Fruit fly (Drosophila melanogaster) whole organism, wandering third instar larva: ENCODE results near the gene CG4438.

ENCODE experiments used
- CG32264 ChIP-seq: fragments of 200-800 bp; sonication (Bioruptor generic); optimal IDR thresholded peaks from 2 replicates; lab custom pipeline; 2016; ENCODE audit warnings: missing biosample characterization, missing genetic modification characterization
- CG9705 ChIP-seq: fragments of 200-800 bp; sonication (Bioruptor generic); optimal IDR thresholded peaks from 2 replicates; lab custom pipeline; 2018; ENCODE audit warnings: missing biosample characterization, mild to moderate bottlenecking, missing genetic modification characterization
- CrebA ChIP-seq: fragments of 200-800 bp; sonication (Bioruptor generic); optimal IDR thresholded peaks from 2 replicates; lab custom pipeline; 2016; ENCODE audit warnings: missing biosample characterization, mild to moderate bottlenecking, missing genetic modification characterization, borderline replicate concordance
- Dfd ChIP-seq: fragments of >200 bp; optimal IDR thresholded peaks from 2 replicates; lab custom pipeline; 2017; ENCODE audit warnings: missing biosample characterization, missing genetic modification characterization
- Dif ChIP-seq: fragments of 200-275, 200-300 bp; sonication (Bioruptor generic); optimal IDR thresholded peaks from 2 replicates; lab custom pipeline; 2018; ENCODE audit warnings: missing biosample characterization, missing genetic modification characterization; ENCODE audit not compliant: partially characterized antibody
- HLH106 ChIP-seq: fragments of 200-800 bp; optimal IDR thresholded peaks from 3 replicates; lab custom pipeline; 2019; ENCODE audit warnings: missing biosample characterization, mild to moderate bottlenecking, missing genetic modification characterization, moderate library complexity
- Hnf4 ChIP-seq: fragments of 200-800 bp; sonication (Bioruptor generic); optimal IDR thresholded peaks from 2 replicates; lab custom pipeline; 2016; ENCODE audit warnings: missing biosample characterization, mild to moderate bottlenecking, missing genetic modification characterization
- Hr78 ChIP-seq: fragments of >200 bp; optimal IDR thresholded peaks from 2 replicates; lab custom pipeline; 2017; ENCODE audit warnings: missing biosample characterization, missing genetic modification characterization
- Jra ChIP-seq: sonication (Bioruptor generic); optimal IDR thresholded peaks from 2 replicates; lab custom pipeline; 2016; ENCODE audit warnings: missing biosample characterization, missing genetic modification characterization
- Mio ChIP-seq: sonication (Bioruptor generic); optimal IDR thresholded peaks from 2 replicates; lab custom pipeline; 2016; ENCODE audit warnings: missing biosample characterization, missing genetic modification characterization
- Myc ChIP-seq: fragments of >200 bp; optimal IDR thresholded peaks from 2 replicates; lab custom pipeline; 2017
- N ChIP-seq: fragments of >200 bp; optimal IDR thresholded peaks from 2 replicates; lab custom pipeline; 2018; ENCODE audit warnings: missing biosample characterization, missing external identifiers, missing genetic modification characterization
- Vsx2 ChIP-seq: fragments of 200-300, 225-300 bp; sonication (Bioruptor generic); optimal IDR thresholded peaks from 2 replicates; lab custom pipeline; 2018; ENCODE audit warnings: missing biosample characterization, missing genetic modification characterization; ENCODE audit not compliant: partially characterized antibody
- br ChIP-seq: fragments of 200-800 bp; sonication (Bioruptor generic); optimal IDR thresholded peaks from 2 replicates; lab custom pipeline; 2016; ENCODE audit warnings: missing biosample characterization, missing genetic modification characterization
- dl ChIP-seq, 2 experiments: fragments of 175-275, 200-275 bp in 1 of 2; fragments of 200-275 bp in 1 of 2; sonication (Bioruptor generic); optimal IDR thresholded peaks; lab custom pipeline; 2018; ENCODE audit warnings: mild to moderate bottlenecking in 2 of 2, missing biosample characterization in 2 of 2, missing genetic modification characterization in 2 of 2, moderate library complexity in 2 of 2; ENCODE audit not compliant: partially characterized antibody in 2 of 2, insufficient read depth in 1 of 2
- dmrt93B ChIP-seq: fragments of 200-800 bp; sonication (Bioruptor generic); optimal IDR thresholded peaks from 2 replicates; lab custom pipeline; 2018; ENCODE audit warnings: missing biosample characterization, mild to moderate bottlenecking, missing genetic modification characterization
- dsf ChIP-seq: sonication (Bioruptor generic); optimal IDR thresholded peaks from 2 replicates; lab custom pipeline; 2016; ENCODE audit warnings: missing biosample characterization, missing genetic modification characterization, borderline replicate concordance
- foxo ChIP-seq, 2 experiments: fragments of 200-800 bp; sonication (Bioruptor generic); optimal IDR thresholded peaks; 2 replicates in 1 of 2; 3 replicates in 1 of 2; lab custom pipeline; 2016 to 2017; ENCODE audit warnings: missing biosample characterization in 2 of 2, missing genetic modification characterization in 2 of 2
- fru ChIP-seq: fragments of 200-800 bp; sonication (Bioruptor generic); optimal IDR thresholded peaks from 3 replicates; lab custom pipeline; 2016; ENCODE audit warnings: missing biosample characterization, mild to moderate bottlenecking, missing genetic modification characterization
- h ChIP-seq: fragments of 200-800 bp; sonication (Bioruptor generic); optimal IDR thresholded peaks from 3 replicates; lab custom pipeline; 2016; ENCODE audit warnings: missing biosample characterization, mild to moderate bottlenecking, missing genetic modification characterization
- jim ChIP-seq: fragments of 175-275, 200-325 bp; sonication (Bioruptor generic); optimal IDR thresholded peaks from 2 replicates; lab custom pipeline; 2016; ENCODE audit warnings: missing biosample characterization, mild to moderate bottlenecking, missing genetic modification characterization
- pan ChIP-seq: fragments of >200 bp; optimal IDR thresholded peaks from 2 replicates; lab custom pipeline; 2017
- psq ChIP-seq: fragments of 200-800 bp; sonication (Bioruptor generic); optimal IDR thresholded peaks from 3 replicates; lab custom pipeline; 2017; ENCODE audit warnings: missing biosample characterization, mild to moderate bottlenecking, missing genetic modification characterization, moderate library complexity
- rgr ChIP-seq: fragments of 200-800 bp; sonication (Bioruptor generic); optimal IDR thresholded peaks from 3 replicates; lab custom pipeline; 2016; ENCODE audit warnings: missing biosample characterization, mild to moderate bottlenecking, missing genetic modification characterization
- sv ChIP-seq: fragments of 200-800 bp; sonication (Bioruptor generic); optimal IDR thresholded peaks from 3 replicates; lab custom pipeline; 2016; ENCODE audit warnings: missing biosample characterization, missing genetic modification characterization
- tai ChIP-seq: sonication (Bioruptor generic); optimal IDR thresholded peaks from 2 replicates; lab custom pipeline; 2016; ENCODE audit warnings: missing biosample characterization, missing genetic modification characterization

The CG4438 gene

dm6 chr2L:9421312-9421711 lies 23.5 kb upstream of the CG4438 start:
- TF ChIP-seq Myc (lab: Kevin White, UChicago) (no peak), dl (GFP tag; optimal IDR thresholded peaks at IDR 0.05; lab: Kevin White, UChicago; ENCODE audit: insufficient read depth in 1 of 2, partially characterized antibody in 2 of 2) (no peak), dmrt93B (no peak)

DNA sequence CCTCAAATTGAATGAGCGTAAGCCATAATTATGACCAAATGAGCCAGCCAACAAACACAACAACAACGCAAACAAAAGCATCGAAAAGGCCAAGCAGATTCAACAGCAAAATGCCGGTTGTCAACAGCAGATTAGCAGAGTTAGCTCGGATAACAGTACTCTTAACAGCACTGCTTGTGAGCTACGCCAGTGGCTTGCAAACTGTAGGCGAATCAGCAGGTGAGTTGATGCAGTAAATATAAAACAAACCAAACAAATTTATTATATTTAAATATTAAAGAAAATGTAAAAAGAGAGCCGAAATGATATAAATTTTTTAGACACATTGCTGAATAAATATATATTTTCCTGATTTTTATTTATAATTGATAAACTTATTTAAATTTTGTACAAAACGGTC lies 22.9 kb upstream of the CG4438 start:
- no peak for TF ChIP-seq Myc (lab: Kevin White, UChicago)
- no peak for TF ChIP-seq Vsx2
- no peak for TF ChIP-seq jim (GFP tag; lab: Kevin White, UChicago)
- no peak for TF ChIP-seq dmrt93B

DNA sequence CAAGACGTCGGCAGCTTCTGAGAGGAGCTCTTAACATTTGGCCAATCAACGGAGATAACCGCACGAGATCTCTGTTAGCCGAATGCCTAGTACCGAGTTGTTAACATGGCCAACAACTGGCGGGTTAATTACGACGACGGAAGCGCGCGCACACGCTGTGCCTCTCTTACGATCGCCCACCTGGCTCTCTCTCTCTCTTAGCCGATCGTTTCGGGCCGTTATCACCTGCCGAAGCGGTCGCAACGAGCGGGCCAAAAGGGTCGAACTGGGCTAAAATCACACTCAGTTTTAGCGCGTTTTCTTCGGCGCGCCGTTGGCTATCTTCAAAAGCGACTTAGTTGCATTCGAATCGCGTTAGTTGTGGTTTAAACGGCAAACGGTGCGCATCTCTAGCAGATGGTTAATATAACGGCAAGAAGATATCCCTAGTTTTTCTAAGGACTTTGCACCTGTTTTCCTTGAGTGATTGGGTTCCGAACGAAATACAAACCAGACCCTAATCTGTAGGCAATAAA lies 18.5 kb upstream of the CG4438 start, which contains the start of gene Mco1:
TSS of gene Mco1 (plus strand) at position 345 of the 515 bp plus-strand sequence.
- TF ChIP-seq CG9705 (no peak), dl (GFP tag; optimal IDR thresholded peaks at IDR 0.05; lab: Kevin White, UChicago; ENCODE audit: insufficient read depth in 1 of 2, partially characterized antibody in 2 of 2) (peak in 1 of 2 experiments; percentile 30), Jra (GFP tag; lab: Kevin White, UChicago) (no peak), Dif (GFP tag; lab: Kevin White, UChicago) (peak; percentile 45)

DNA sequence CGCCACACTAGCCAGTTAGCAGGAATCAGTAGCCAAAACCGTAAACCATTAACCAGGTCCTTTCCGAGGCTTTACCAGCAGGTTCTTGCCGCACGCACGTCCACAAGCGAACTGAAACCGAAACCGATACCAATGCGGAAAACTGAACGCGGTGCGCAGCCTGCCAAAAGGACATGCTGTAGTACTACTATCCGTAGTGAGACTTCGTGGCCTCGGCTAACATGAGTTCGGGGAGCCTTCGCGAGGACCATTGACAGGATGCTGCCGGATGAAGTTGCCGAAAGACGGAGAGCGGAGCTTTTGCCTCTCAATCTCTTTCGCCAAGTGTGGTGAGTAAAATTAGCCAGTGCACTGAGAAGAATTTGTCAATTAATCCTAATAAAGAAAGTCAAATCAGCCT lies 17.3 kb upstream of the CG4438 start, which contains the start of gene Shawl:
TSS of gene Shawl (minus strand) at position 104 of the 400 bp plus-strand sequence.
- TF ChIP-seq HLH106 (tag; lab: Kevin White, UChicago) (no peak), Hr78 (GFP tag; lab: Kevin White, UChicago) (no peak), pan (lab: Kevin White, UChicago) (no peak), N (GFP tag; lab: Kevin White, UChicago) (no peak), dsf (GFP tag; lab: Kevin White, UChicago) (no peak), CrebA (GFP tag; lab: Kevin White, UChicago) (no peak), Hnf4 (GFP tag; lab: Kevin White, UChicago) (no peak), CG32264 (GFP tag; lab: Kevin White, UChicago) (no peak), Mio (GFP tag; lab: Kevin White, UChicago) (no peak)

- TF ChIP-seq fru (GFP tag; lab: Kevin White, UChicago) (peak; percentile 4), pan (lab: Kevin White, UChicago) (no peak)
These were observed 2.4 kb upstream of the CG4438 start for dm6 chr2L:9400153-9400552.

DNA sequence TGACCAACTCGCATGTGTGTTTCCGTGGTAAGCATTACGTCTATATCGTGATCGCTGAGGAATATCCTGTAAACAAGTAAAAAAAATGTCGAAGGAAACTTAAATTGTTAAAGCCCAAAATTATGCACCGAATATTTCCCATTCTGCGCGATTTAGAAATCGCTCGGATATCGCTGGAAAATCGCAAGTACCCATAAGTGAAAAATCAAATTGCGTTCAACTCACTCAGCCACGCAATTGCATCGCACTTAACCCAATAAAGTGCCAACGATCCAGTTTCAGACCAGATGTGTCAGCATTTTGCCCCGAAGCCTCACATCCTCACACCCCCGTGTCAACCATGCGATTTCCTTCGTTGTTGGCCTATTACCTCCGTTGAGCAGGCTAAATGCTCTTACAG lies 1.4 kb downstream of the CG4438 start:
- TF ChIP-seq tai (GFP tag; lab: Kevin White, UChicago) (no peak), foxo (GFP tag; optimal IDR thresholded peaks at IDR 0.05; lab: Kevin White, UChicago) (no peak), Hnf4 (GFP tag; lab: Kevin White, UChicago) (no peak), h (GFP tag; lab: Kevin White, UChicago) (no peak), psq (GFP tag; lab: Kevin White, UChicago) (no peak), Myc (lab: Kevin White, UChicago) (peak; percentile 56), sv (GFP tag; lab: Kevin White, UChicago) (no peak)
- TF ChIP-seq, all 38 proteins: peak for 1

DNA sequence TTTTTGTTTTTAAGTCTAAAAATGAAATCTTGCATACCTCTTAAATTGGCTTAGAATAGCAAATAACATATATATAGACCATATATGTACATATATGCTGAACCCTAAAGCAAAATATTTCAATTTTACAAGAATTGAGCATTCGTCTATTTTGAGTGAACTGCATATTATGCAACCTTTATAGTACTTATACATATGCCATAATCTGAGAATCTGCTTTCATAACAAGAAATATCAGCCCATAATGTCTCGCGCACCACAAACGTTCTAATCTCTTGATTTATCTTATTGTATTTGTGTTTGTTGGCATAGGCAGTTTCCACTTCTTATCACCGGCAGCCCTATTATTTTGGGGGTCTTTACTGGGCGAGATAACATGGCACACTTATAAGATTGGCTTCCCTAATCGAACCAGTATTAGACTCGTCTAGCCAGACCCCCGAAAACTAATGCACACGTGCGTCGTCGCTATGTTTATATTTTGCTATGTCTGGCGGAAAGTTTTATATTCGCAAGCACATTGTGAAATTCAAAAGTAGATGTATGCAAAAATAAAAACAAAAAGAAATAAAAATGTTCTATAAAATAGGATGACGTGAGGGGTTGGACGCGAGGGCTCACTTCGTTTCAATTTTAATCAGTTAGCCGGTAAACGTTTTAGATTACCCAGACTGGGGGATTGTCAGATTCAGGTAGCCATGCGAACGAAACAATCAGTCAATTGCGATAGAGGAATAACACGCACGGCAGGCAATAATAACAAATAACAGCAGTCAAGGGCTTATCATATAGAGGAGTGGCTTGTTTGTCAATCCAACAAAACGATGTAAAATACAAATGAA lies 8.6 kb downstream of the CG4438 start:
- no peak for TF ChIP-seq CrebA (GFP tag; lab: Kevin White, UChicago)
- TF ChIP-seq psq (GFP tag; lab: Kevin White, UChicago), result no peak
- no peak for TF ChIP-seq Dif (GFP tag; lab: Kevin White, UChicago)
- TF ChIP-seq tai (GFP tag; lab: Kevin White, UChicago), result no peak
- no peak for TF ChIP-seq Jra (GFP tag; lab: Kevin White, UChicago)
- TF ChIP-seq pan (lab: Kevin White, UChicago), result no peak
- no peak for TF ChIP-seq dl (GFP tag; optimal IDR thresholded peaks at IDR 0.05; lab: Kevin White, UChicago; ENCODE audit: insufficient read depth in 1 of 2, partially characterized antibody in 2 of 2)
- TF ChIP-seq Dfd (GFP tag; lab: Kevin White, UChicago), result no peak
- TF ChIP-seq h (GFP tag; lab: Kevin White, UChicago), result peak; percentile 83
- TF ChIP-seq dmrt93B, result no peak
- no peak for TF ChIP-seq dsf (GFP tag; lab: Kevin White, UChicago)
- peak; percentile 7 for TF ChIP-seq br (GFP tag; lab: Kevin White, UChicago)
- TF ChIP-seq rgr (GFP tag; lab: Kevin White, UChicago), result no peak
